Worm (Caenorhabditis elegans): Measurements from ENCODE around the gene F48F5.8.

ce11 chrV:20453084-20453483, 27.9 kb downstream of the F48F5.8 start, which contains the start of gene F48F5.6:
- TF ChIP-seq tab-1 (GFP tag; IDR thresholded peaks at IDR 0.05) (no peak), flt-1 (GFP tag; IDR thresholded peaks at IDR 0.05) (no peak), ztf-23 (GFP tag; IDR thresholded peaks at IDR 0.05) (no peak)

All from whole organism, midembryonic.